Fruit fly (Drosophila melanogaster): Measurements from ENCODE around the gene CG6138.
A peak's percentile ranks its signal among the peaks of the same experiment; 100 is the strongest.

The CG6138 gene

DNA sequence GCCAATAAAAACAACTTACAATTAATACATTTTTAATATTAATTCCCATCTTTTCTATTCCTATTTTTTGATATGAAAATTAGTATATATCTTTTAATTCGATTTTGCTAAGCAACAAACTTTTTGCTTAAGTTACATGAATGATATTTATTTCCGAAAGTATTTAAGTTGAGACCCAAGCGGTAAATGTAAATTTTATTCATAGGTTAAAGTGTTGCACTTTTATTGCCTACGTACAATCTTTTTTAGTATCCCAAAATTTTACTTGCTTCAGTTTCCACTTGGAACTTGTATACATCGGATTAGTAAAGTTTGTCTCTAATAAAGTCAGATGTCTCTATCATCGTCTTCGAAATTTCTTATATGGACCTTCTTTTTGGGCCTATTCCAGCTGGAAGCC lies 35.5 kb upstream of the CG6138 start, which contains the start of gene CG18301:
Gene CG18301 (plus strand): TSS at position 301 of the 400 bp plus-strand sequence.
- no peak for TF ChIP-seq CG7101 (tag; optimal IDR thresholded peaks at IDR 0.05)
- TF ChIP-seq CG1620 (GFP tag; optimal IDR thresholded peaks at IDR 0.05): no peak
- TF ChIP-seq CG33017 (tag; optimal IDR thresholded peaks at IDR 0.05): no peak
- no peak for TF ChIP-seq pad (GFP tag; optimal IDR thresholded peaks at IDR 0.05)
- no peak for TF ChIP-seq cic (GFP tag; optimal IDR thresholded peaks at IDR 0.05)
- TF ChIP-seq Crg-1 (GFP tag; optimal IDR thresholded peaks at IDR 0.05): no peak
- no peak for TF ChIP-seq kay (GFP tag; ENCODE audit: borderline replicate concordance)
- no peak for TF ChIP-seq tj (GFP tag; optimal IDR thresholded peaks at IDR 0.05)
- no peak for TF ChIP-seq Clk (GFP tag; optimal IDR thresholded peaks at IDR 0.05)
- TF ChIP-seq CG12768 (GFP tag; optimal IDR thresholded peaks at IDR 0.05): no peak
- TF ChIP-seq cnc (optimal IDR thresholded peaks at IDR 0.05): no peak
- no peak for TF ChIP-seq Hr96 (GFP tag; optimal IDR thresholded peaks at IDR 0.05)
- no peak for TF ChIP-seq CG14711 (tag; optimal IDR thresholded peaks at IDR 0.05)
- TF ChIP-seq CG5204 (GFP tag; optimal IDR thresholded peaks at IDR 0.05): no peak
- no peak for TF ChIP-seq bab1 (GFP tag; optimal IDR thresholded peaks at IDR 0.05)
- no peak for TF ChIP-seq CG11617 (GFP tag; optimal IDR thresholded peaks at IDR 0.05)
- TF ChIP-seq ovo (GFP tag; optimal IDR thresholded peaks at IDR 0.05): no peak

DNA sequence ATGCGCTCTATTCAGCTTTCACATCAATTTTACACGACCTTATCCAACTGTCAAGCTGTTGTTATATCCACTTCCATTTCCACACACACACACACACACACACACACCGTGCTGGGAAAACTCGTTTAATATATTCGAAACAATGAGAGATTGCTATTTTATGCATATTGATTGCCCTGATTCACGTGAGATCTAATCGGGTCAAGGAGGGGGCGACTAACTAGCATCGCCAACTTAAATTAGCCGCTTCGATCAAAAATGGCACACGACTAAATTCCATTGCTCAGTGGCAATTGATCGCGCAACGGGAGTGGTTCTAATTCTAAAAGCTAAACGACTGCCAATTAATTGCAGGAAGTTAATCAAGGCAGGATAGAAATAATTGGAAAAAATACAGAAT lies 33.0 kb upstream of the CG6138 start, which contains the start of gene CG18302:
Gene CG18302 (plus strand): TSS at position 301 of the 400 bp plus-strand sequence.
- TF ChIP-seq Clk (GFP tag; optimal IDR thresholded peaks at IDR 0.05): no peak

DNA sequence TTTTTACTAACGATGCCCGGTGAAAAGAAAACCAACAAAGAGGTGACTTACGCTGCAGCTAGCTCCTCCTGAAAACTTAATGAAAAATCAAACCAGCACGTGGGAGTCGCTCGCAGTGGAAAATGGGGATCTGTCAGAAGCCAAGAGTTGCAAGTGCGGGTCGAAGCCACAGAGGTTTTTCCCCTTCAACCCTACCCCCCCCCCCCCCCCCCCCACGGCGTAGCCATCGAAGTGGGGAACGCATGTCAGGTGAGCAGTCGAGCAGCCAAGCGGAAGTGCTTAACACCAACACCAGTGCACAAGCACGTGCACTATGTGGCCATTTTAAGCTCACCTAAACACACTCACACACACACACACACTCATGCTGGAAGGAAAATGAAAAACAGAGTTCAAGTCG lies 27.7 kb upstream of the CG6138 start:
- TF ChIP-seq kay (GFP tag; ENCODE audit: borderline replicate concordance) (no peak), tj (GFP tag; optimal IDR thresholded peaks at IDR 0.05) (no peak), Crg-1 (GFP tag; optimal IDR thresholded peaks at IDR 0.05) (no peak), CG11617 (GFP tag; optimal IDR thresholded peaks at IDR 0.05) (no peak), CG1620 (GFP tag; optimal IDR thresholded peaks at IDR 0.05) (no peak), toe (GFP tag; optimal IDR thresholded peaks at IDR 0.05) (no peak), ovo (GFP tag; optimal IDR thresholded peaks at IDR 0.05) (no peak), cnc (optimal IDR thresholded peaks at IDR 0.05) (no peak), Mnt (GFP tag; optimal IDR thresholded peaks at IDR 0.05) (no peak), CG14711 (tag; optimal IDR thresholded peaks at IDR 0.05) (no peak), cic (GFP tag; optimal IDR thresholded peaks at IDR 0.05) (no peak), CG33017 (tag; optimal IDR thresholded peaks at IDR 0.05) (no peak)

DNA sequence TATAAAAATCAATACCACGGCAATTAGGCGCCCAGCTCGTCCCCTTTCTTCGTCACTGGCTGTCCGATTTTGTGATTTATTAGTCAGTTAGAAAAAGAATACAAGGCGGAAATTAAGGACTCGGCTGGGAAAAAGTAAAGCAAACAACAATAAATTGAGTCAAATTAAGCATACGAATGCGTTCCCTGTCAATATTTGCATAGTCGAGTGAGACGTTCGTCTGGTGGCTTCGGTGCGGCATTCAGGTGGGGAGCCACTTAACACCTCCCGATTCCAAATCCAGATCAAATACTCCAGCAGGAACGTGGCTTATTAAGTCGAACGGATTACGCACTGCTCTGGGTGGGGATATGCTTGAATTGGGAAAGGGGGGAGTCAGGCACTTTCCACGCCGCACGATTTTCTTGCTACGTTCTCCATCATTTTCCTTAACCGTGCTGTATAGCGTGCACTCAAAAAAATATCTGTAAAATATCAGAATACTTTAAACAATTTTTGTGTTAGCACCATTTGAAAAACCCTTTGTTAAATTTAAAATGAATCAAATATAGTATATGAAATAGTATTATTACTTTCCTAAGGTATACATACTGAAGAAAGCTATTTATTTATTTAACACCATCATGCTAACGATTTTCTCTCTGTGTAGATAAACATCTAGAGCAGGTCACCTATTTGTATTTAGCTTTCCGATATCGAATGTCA lies 23.9 kb upstream of the CG6138 start:
- TF ChIP-seq pad (GFP tag; optimal IDR thresholded peaks at IDR 0.05): no peak
- TF ChIP-seq CG5204 (GFP tag; optimal IDR thresholded peaks at IDR 0.05): no peak
- no peak for TF ChIP-seq CG7101 (tag; optimal IDR thresholded peaks at IDR 0.05)
- TF ChIP-seq ovo (GFP tag; optimal IDR thresholded peaks at IDR 0.05): no peak
- TF ChIP-seq tj (GFP tag; optimal IDR thresholded peaks at IDR 0.05): no peak
- TF ChIP-seq CG33017 (tag; optimal IDR thresholded peaks at IDR 0.05): no peak
- TF ChIP-seq CG1620 (GFP tag; optimal IDR thresholded peaks at IDR 0.05): no peak

DNA sequence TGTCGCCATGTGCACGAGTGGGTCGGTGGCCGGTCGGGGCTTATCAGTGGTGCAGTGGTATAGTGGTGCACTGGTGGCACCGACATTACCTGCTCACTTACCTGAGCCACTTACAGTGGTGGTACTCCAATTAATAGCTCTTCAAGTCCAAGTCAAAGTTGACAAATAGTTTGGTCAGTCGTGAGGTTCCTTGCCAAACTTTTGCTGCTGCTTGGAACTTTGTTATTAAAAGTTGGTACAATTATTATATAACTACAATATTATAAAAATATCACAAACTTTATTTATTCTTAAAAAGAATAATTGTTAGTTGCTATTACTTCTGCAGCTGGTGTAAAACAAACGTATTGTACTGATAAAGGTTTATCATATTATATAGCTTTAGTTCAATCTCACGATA lies 23.1 kb upstream of the CG6138 start:
- TF ChIP-seq CG1620 (GFP tag; optimal IDR thresholded peaks at IDR 0.05) (no peak), CG11617 (GFP tag; optimal IDR thresholded peaks at IDR 0.05) (peak; percentile 28), CG7101 (tag; optimal IDR thresholded peaks at IDR 0.05) (peak; percentile 65), kay (GFP tag; ENCODE audit: borderline replicate concordance) (no peak), Mnt (GFP tag; optimal IDR thresholded peaks at IDR 0.05) (peak; percentile 39)

DNA sequence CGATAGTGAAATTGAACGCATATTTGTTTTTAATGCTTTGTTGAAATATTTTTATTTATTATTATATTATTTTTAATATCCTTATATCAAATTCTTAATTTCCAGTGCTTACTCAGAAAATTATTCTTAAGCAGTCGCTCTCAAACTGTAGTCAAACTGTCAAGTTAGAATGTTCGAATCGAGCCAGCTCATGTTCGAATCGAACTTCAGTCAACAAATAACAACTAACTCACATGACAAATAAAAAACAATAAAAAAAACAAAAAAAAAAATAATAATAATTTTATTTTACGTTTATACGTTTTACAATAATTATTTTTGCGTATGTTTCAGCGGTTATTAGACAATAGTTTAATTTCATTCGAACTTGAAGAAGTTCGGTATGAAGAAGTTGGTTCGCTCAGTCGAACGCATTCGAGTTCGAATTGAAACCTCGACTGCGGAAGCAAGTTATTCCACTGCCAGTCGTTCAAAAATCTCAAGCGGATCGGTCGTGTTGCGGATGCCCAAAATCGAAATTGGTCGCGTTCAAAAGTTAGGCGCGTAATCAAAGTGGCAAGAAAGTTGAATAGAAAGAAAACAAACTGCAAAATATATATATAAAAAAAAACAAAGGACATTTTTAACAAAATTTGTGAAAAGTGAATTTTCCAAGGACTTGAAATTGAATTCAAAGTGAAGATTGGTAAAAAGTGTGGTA lies 22.5 kb upstream of the CG6138 start, which contains the start of gene Trim9:
Gene Trim9 (plus strand): TSS at position 463 of the 700 bp plus-strand sequence.
- peak; percentile 51 for TF ChIP-seq kay (GFP tag; ENCODE audit: borderline replicate concordance)
- TF ChIP-seq pad (GFP tag; optimal IDR thresholded peaks at IDR 0.05): no peak
- TF ChIP-seq CG12768 (GFP tag; optimal IDR thresholded peaks at IDR 0.05): no peak
- no peak for TF ChIP-seq tj (GFP tag; optimal IDR thresholded peaks at IDR 0.05)
- TF ChIP-seq Clk (GFP tag; optimal IDR thresholded peaks at IDR 0.05): no peak
- TF ChIP-seq CG7101 (tag; optimal IDR thresholded peaks at IDR 0.05): no peak
- no peak for TF ChIP-seq CG7045 (GFP tag; optimal IDR thresholded peaks at IDR 0.05)

DNA sequence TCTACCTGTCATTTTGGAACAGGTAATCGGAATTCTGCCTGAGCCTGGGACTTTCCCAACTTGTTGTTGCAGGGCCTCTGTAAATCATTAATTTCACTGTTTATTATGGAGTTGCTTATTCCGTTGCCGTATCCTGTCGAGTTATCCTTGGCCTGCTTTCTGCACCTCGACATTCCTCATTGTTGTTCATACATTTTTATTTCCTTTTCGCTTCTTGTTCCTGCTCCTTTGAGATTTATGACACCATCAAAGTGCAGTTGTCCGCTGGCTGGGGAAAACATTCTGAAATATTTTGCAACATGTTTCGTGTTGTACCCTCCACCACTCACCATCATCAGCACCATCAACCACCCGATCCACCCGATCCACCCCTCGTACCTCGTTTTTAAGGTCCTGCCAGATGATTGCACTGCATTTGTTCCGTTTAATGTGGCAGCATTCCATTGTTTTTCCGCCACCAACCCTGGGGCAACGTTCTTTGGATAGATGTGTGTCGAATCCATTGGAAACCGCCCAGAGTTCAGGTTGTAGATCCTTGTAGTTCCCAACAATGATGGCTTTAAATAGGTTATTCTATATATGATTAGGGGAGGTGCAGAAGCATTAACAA lies 18.1 kb upstream of the CG6138 start:
- TF ChIP-seq CG1620 (GFP tag; optimal IDR thresholded peaks at IDR 0.05): no peak
- no peak for TF ChIP-seq CG11617 (GFP tag; optimal IDR thresholded peaks at IDR 0.05)
- TF ChIP-seq CG7101 (tag; optimal IDR thresholded peaks at IDR 0.05): no peak
- TF ChIP-seq CG33017 (tag; optimal IDR thresholded peaks at IDR 0.05): no peak

Measured in whole organism, adult.